Fruit fly (Drosophila melanogaster) whole organism, prepupa: ENCODE measurements around the gene AP-1gamma.

Source experiments
- CG10631 ChIP-seq: fragments of 200-800 bp; sonication (Bioruptor generic); optimal IDR thresholded peaks from 2 replicates; lab custom pipeline; 2016; ENCODE audit warnings: missing biosample characterization, missing genetic modification characterization
- CG15336 ChIP-seq: fragments of 200-800 bp; sonication (Bioruptor generic); IDR thresholded peaks from 2 replicates; pipeline ENCODE4 v1.3.6; 2022; ENCODE audit warnings: missing biosample characterization, missing genetic modification characterization
- CG1621 ChIP-seq: fragments of 200-800 bp; sonication (Bioruptor generic); optimal IDR thresholded peaks from 3 replicates; lab custom pipeline; 2018; ENCODE audit warnings: missing biosample characterization, mild to moderate bottlenecking, missing genetic modification characterization
- CG16779 ChIP-seq: fragments of 200-800 bp; sonication (Bioruptor generic); optimal IDR thresholded peaks from 3 replicates; lab custom pipeline; 2017; ENCODE audit warnings: missing biosample characterization, mild to moderate bottlenecking, missing genetic modification characterization
- CG3032 ChIP-seq: fragments of 200-800 bp; optimal IDR thresholded peaks from 2 replicates; lab custom pipeline; 2019; ENCODE audit warnings: missing biosample characterization, mild to moderate bottlenecking, missing genetic modification characterization, moderate library complexity
- CG31627 ChIP-seq: fragments of 200-800 bp; sonication (Bioruptor generic); optimal IDR thresholded peaks from 3 replicates; lab custom pipeline; 2016; ENCODE audit warnings: missing biosample characterization, missing genetic modification characterization
- CG34406 ChIP-seq: fragments of 200-800 bp; sonication (Bioruptor generic); optimal IDR thresholded peaks from 3 replicates; lab custom pipeline; 2016; ENCODE audit warnings: missing biosample characterization, missing genetic modification characterization
- CG4318 ChIP-seq: fragments of 200-800 bp; sonication (Bioruptor generic); optimal IDR thresholded peaks from 3 replicates; lab custom pipeline; 2017; ENCODE audit warnings: missing biosample characterization, mild to moderate bottlenecking, missing genetic modification characterization
- CG6163 ChIP-seq: fragments of 200-800 bp; sonication (Bioruptor generic); IDR thresholded peaks from 3 replicates; pipeline ENCODE4 v1.3.6; 2022; ENCODE audit warnings: missing biosample characterization, missing genetic modification characterization
- CG6792 ChIP-seq: fragments of 200-800 bp; sonication (Bioruptor generic); optimal IDR thresholded peaks from 3 replicates; lab custom pipeline; 2016; ENCODE audit warnings: missing biosample characterization, missing genetic modification characterization
- CG6808 ChIP-seq: fragments of 200-800 bp; sonication (Bioruptor generic); optimal IDR thresholded peaks from 3 replicates; lab custom pipeline; 2017; ENCODE audit warnings: missing biosample characterization, missing genetic modification characterization, mild to moderate bottlenecking, moderate library complexity, missing genetic modification reagents
- CG8119 ChIP-seq: fragments of 200-800 bp; sonication (Bioruptor generic); IDR thresholded peaks from 3 replicates; pipeline ENCODE4 v1.3.6; 2022; ENCODE audit warnings: missing biosample characterization, missing genetic modification characterization
- CG9139 ChIP-seq: fragments of 200-800 bp; sonication (Bioruptor generic); optimal IDR thresholded peaks from 3 replicates; lab custom pipeline; 2017; ENCODE audit warnings: missing biosample characterization, mild to moderate bottlenecking, missing genetic modification characterization
- Eip75B ChIP-seq: fragments of 200-800 bp; sonication (Bioruptor generic); optimal IDR thresholded peaks from 3 replicates; lab custom pipeline; 2016; ENCODE audit warnings: missing biosample characterization, missing genetic modification characterization
- Eip78C ChIP-seq: fragments of 200-800 bp; sonication (Bioruptor generic); peaks from one replicate; lab custom pipeline; 2016; ENCODE audit warnings: missing biosample characterization, missing genetic modification characterization
- Ets96B ChIP-seq: fragments of 200-800 bp; optimal IDR thresholded peaks from 2 replicates; lab custom pipeline; 2019; ENCODE audit warnings: missing biosample characterization, mild to moderate bottlenecking, missing genetic modification characterization, moderate library complexity
- Gug ChIP-seq: fragments of 200-800 bp; sonication (Bioruptor generic); IDR thresholded peaks from 2 replicates; pipeline ENCODE4 v1.3.6; 2022; ENCODE audit warnings: missing biosample characterization, missing genetic modification characterization
- Hr38 ChIP-seq: sonication (Bioruptor generic); optimal IDR thresholded peaks from 2 replicates; lab custom pipeline; 2016; ENCODE audit warnings: missing biosample characterization, missing genetic modification characterization
- Hr4 ChIP-seq: fragments of 200-800 bp; sonication (Bioruptor generic); optimal IDR thresholded peaks from 3 replicates; lab custom pipeline; 2016; ENCODE audit warnings: missing biosample characterization, missing genetic modification characterization
- Lpt ChIP-seq: fragments of 200-800 bp; sonication (Bioruptor generic); optimal IDR thresholded peaks from 3 replicates; lab custom pipeline; 2016; ENCODE audit warnings: missing biosample characterization, missing genetic modification characterization
- Met ChIP-seq: fragments of 200-800 bp; sonication (Bioruptor generic); optimal IDR thresholded peaks from 3 replicates; lab custom pipeline; 2016; ENCODE audit warnings: missing biosample characterization, missing genetic modification characterization
- Sox14 ChIP-seq: fragments of 200-800 bp; sonication (Bioruptor generic); optimal IDR thresholded peaks from 3 replicates; lab custom pipeline; 2016; ENCODE audit warnings: missing biosample characterization, missing genetic modification characterization
- Sox15 ChIP-seq: fragments of 200-800 bp; sonication (Bioruptor generic); optimal IDR thresholded peaks from 3 replicates; lab custom pipeline; 2016; ENCODE audit warnings: missing biosample characterization, missing genetic modification characterization
- achi ChIP-seq: fragments of 200-800 bp; sonication (Bioruptor generic); optimal IDR thresholded peaks from 3 replicates; lab custom pipeline; 2016; ENCODE audit warnings: missing biosample characterization, missing genetic modification characterization
- dsx ChIP-seq: fragments of 200-800 bp; optimal IDR thresholded peaks from 3 replicates; lab custom pipeline; 2019; ENCODE audit warnings: missing biosample characterization, mild to moderate bottlenecking, missing genetic modification characterization, moderate library complexity; ENCODE audit not compliant: poor library complexity, severe bottlenecking
- eg ChIP-seq: fragments of 200-800 bp; sonication (Bioruptor generic); IDR thresholded peaks from 3 replicates; pipeline ENCODE4 v1.3.6; 2022; ENCODE audit warnings: missing biosample characterization, missing genetic modification characterization
- esn ChIP-seq: fragments of 200-800 bp; sonication (Bioruptor generic); optimal IDR thresholded peaks from 2 replicates; lab custom pipeline; 2016; ENCODE audit warnings: missing biosample characterization, mild to moderate bottlenecking, missing genetic modification characterization, moderate library complexity
- fd85E ChIP-seq: fragments of 200-800 bp; sonication (Bioruptor generic); optimal IDR thresholded peaks from 3 replicates; lab custom pipeline; 2016; ENCODE audit warnings: missing biosample characterization, missing genetic modification characterization
- fkh ChIP-seq: fragments of 200-800 bp; sonication (Bioruptor generic); optimal IDR thresholded peaks from 3 replicates; lab custom pipeline; 2017; ENCODE audit warnings: missing biosample characterization, mild to moderate bottlenecking, missing genetic modification characterization, moderate library complexity
- lz ChIP-seq: fragments of 200-800 bp; sonication (Bioruptor generic); optimal IDR thresholded peaks from 3 replicates; lab custom pipeline; 2016; ENCODE audit warnings: missing biosample characterization, missing genetic modification characterization
- net ChIP-seq: fragments of 200-800 bp; sonication (Bioruptor generic); optimal IDR thresholded peaks from 3 replicates; lab custom pipeline; 2016; ENCODE audit warnings: missing biosample characterization, missing genetic modification characterization
- pdm3 ChIP-seq: fragments of 200-800 bp; sonication (Bioruptor generic); optimal IDR thresholded peaks from 3 replicates; lab custom pipeline; 2016; ENCODE audit warnings: missing biosample characterization, missing genetic modification characterization
- salr ChIP-seq, 2 experiments: fragments of 200-800 bp; sonication (Bioruptor generic); optimal IDR thresholded peaks; 3 replicates each; lab custom pipeline; 2016 to 2018; ENCODE audit warnings: missing biosample characterization in 2 of 2, missing genetic modification characterization in 2 of 2, mild to moderate bottlenecking in 1 of 2
- spab ChIP-seq: fragments of 200-800 bp; sonication (Bioruptor generic); optimal IDR thresholded peaks from 2 replicates; lab custom pipeline; 2017; ENCODE audit warnings: missing biosample characterization, mild to moderate bottlenecking, missing genetic modification characterization, missing genetic modification reagents
- ss ChIP-seq, 2 experiments: fragments of 200-800 bp; sonication (Bioruptor generic); optimal IDR thresholded peaks; 2 replicates in 1 of 2; 3 replicates in 1 of 2; lab custom pipeline; 2017 to 2018; ENCODE audit warnings: mild to moderate bottlenecking in 2 of 2, missing biosample characterization in 2 of 2, missing genetic modification characterization in 2 of 2, moderate library complexity in 1 of 2
- svp ChIP-seq: fragments of 200-800 bp; sonication (Bioruptor generic); peaks from one replicate; lab custom pipeline; 2016; ENCODE audit warnings: missing biosample characterization, missing genetic modification characterization

Gene AP-1gamma

dm6 chrX:9129436-9129835 is 20.9 kb downstream of the AP-1gamma start:
- TF ChIP-seq CG3032 (tag; lab: Kevin White, UChicago) (no peak), CG16779 (tag; lab: Kevin White, UChicago) (no peak), CG10631 (GFP tag; lab: Kevin White, UChicago) (no peak), Ets96B (tag; lab: Kevin White, UChicago) (no peak)

dm6 chrX:9130243-9130642 is 21.8 kb downstream of the AP-1gamma start:
- no peak for TF ChIP-seq Gug
- TF ChIP-seq, all 60 proteins: peak for 0

dm6 chrX:9131523-9131922 is 23.0 kb downstream of the AP-1gamma start:
- no peak for TF ChIP-seq Lpt (GFP tag; lab: Kevin White, UChicago)
- TF ChIP-seq spab (GFP tag; lab: Kevin White, UChicago) = no peak
- no peak for TF ChIP-seq Sox14 (GFP tag; lab: Kevin White, UChicago)
- TF ChIP-seq CG6163 (GFP tag; lab: Robert Waterston, UW) = no peak
- TF ChIP-seq Hr4 (GFP tag; lab: Kevin White, UChicago) = no peak
- TF ChIP-seq CG6792 = no peak
- no peak for TF ChIP-seq CG34406 (GFP tag; lab: Kevin White, UChicago)
- no peak for TF ChIP-seq Eip78C (GFP tag; lab: Kevin White, UChicago)
- no peak for TF ChIP-seq CG1621 (tag; lab: Kevin White, UChicago)
- no peak for TF ChIP-seq CG16779 (tag; lab: Kevin White, UChicago)
- no peak for TF ChIP-seq Ets96B (tag; lab: Kevin White, UChicago)
- no peak for TF ChIP-seq CG4318
- TF ChIP-seq fkh = no peak
- no peak for TF ChIP-seq Sox15 (GFP tag; lab: Kevin White, UChicago)
- no peak for TF ChIP-seq fd85E (GFP tag; lab: Kevin White, UChicago)
- TF ChIP-seq Met (GFP tag; lab: Kevin White, UChicago) = no peak
- no peak for TF ChIP-seq esn (GFP tag; lab: Kevin White, UChicago)
- no peak for TF ChIP-seq CG6808 (GFP tag; lab: Kevin White, UChicago)
- TF ChIP-seq salr (GFP tag; optimal IDR thresholded peaks at IDR 0.05; lab: Kevin White, UChicago) = no peak

dm6 chrX:9132589-9133237 is 24.2 kb downstream of the AP-1gamma start:
- TF ChIP-seq CG15336 (GFP tag; lab: Robert Waterston, UW) = no peak
- TF ChIP-seq, all 60 proteins: peak for 0

- TF ChIP-seq pdm3 (GFP tag; lab: Kevin White, UChicago) (no peak), Ets96B (tag; lab: Kevin White, UChicago) (no peak), CG31627 (GFP tag; lab: Kevin White, UChicago) (no peak), CG9139 (GFP tag; lab: Kevin White, UChicago) (no peak), svp (GFP tag; lab: Kevin White, UChicago) (peak; percentile 86), CG16779 (tag; lab: Kevin White, UChicago) (no peak), lz (GFP tag; lab: Kevin White, UChicago) (no peak)
Observed at dm6 chrX:9133577-9134240, 25.2 kb downstream of the AP-1gamma start.

dm6 chrX:9134241-9134849 is 25.9 kb downstream of the AP-1gamma start:
- TF ChIP-seq CG10631 (GFP tag; lab: Kevin White, UChicago) (no peak), CG3032 (tag; lab: Kevin White, UChicago) (no peak), dsx (GFP tag; lab: Kevin White, UChicago) (peak; percentile 28), CG8119 (GFP tag; lab: Robert Waterston, UW) (0 out of 3 replicates have a peak, but pooled peaks have one; percentile 32), Eip75B (GFP tag; lab: Kevin White, UChicago) (no peak), Hr38 (GFP tag; lab: Kevin White, UChicago) (no peak), CG9139 (GFP tag; lab: Kevin White, UChicago) (no peak), svp (GFP tag; lab: Kevin White, UChicago) (peak; percentile 78), CG16779 (tag; lab: Kevin White, UChicago) (no peak), CG34406 (GFP tag; lab: Kevin White, UChicago) (no peak), ss (GFP tag; optimal IDR thresholded peaks at IDR 0.05; lab: Kevin White, UChicago) (peak; percentile 35 to 70), achi (GFP tag; lab: Kevin White, UChicago) (no peak), CG15336 (GFP tag; lab: Robert Waterston, UW) (no peak), Ets96B (tag; lab: Kevin White, UChicago) (no peak), Eip78C (GFP tag; lab: Kevin White, UChicago) (no peak), CG6808 (GFP tag; lab: Kevin White, UChicago) (peak; percentile 35), eg (GFP tag; lab: Robert Waterston, UW) (peak; percentile 34; the same call in 1 of the 3 replicates), net (GFP tag; lab: Kevin White, UChicago) (no peak)
